Fruit fly (Drosophila melanogaster) whole organism, embryonic: ENCODE results near the gene h-cup.
A peak's percentile ranks its signal among the peaks of the same experiment; 100 is the strongest.

Experiments
- ATbp ChIP-seq: fragments of 200-800 bp; sonication (Bioruptor generic); optimal IDR thresholded peaks from 2 replicates; lab custom pipeline; 2017; ENCODE audit warnings: missing biosample characterization, mild to moderate bottlenecking, missing genetic modification characterization, missing genetic modification reagents
- Asciz ChIP-seq: fragments of 200-800 bp; sonication (Bioruptor generic); optimal IDR thresholded peaks from 2 replicates; lab custom pipeline; 2017; ENCODE audit warnings: missing biosample characterization, mild to moderate bottlenecking, missing genetic modification characterization, missing genetic modification reagents
- Atf6 ChIP-seq: fragments of 200-800 bp; sonication (Bioruptor generic); IDR thresholded peaks from 2 replicates; pipeline ENCODE4 v1.3.6; 2022; ENCODE audit warnings: missing biosample characterization, missing genetic modification characterization
- Blimp-1 ChIP-seq: fragments of 200-800 bp; sonication (Bioruptor generic); optimal IDR thresholded peaks from 3 replicates; lab custom pipeline; 2018; ENCODE audit warnings: missing biosample characterization, missing genetic modification characterization, mild to moderate bottlenecking, moderate library complexity, missing genetic modification reagents
- CG10209 ChIP-seq: fragments of 200-800 bp; sonication (Bioruptor generic); optimal IDR thresholded peaks from 3 replicates; lab custom pipeline; 2017; ENCODE audit warnings: missing biosample characterization, mild to moderate bottlenecking, missing genetic modification characterization, missing genetic modification reagents
- CG13624 ChIP-seq: fragments of 200-800 bp; sonication (Bioruptor generic); optimal IDR thresholded peaks from 2 replicates; lab custom pipeline; 2016; ENCODE audit warnings: missing biosample characterization, missing genetic modification characterization
- CG14710 ChIP-seq: fragments of 200-800 bp; sonication (Bioruptor generic); optimal IDR thresholded peaks from 3 replicates; lab custom pipeline; 2019; ENCODE audit warnings: missing biosample characterization, mild to moderate bottlenecking, missing genetic modification characterization, moderate library complexity
- CG1647 ChIP-seq: fragments of 200-800 bp; sonication (Bioruptor generic); optimal IDR thresholded peaks from 3 replicates; lab custom pipeline; 2016; ENCODE audit warnings: missing biosample characterization, missing genetic modification characterization
- CG2116 ChIP-seq: fragments of 200-800 bp; sonication (Bioruptor generic); optimal IDR thresholded peaks from 3 replicates; lab custom pipeline; 2018; ENCODE audit warnings: missing biosample characterization, mild to moderate bottlenecking, missing genetic modification characterization
- CG3065 ChIP-seq: fragments of 200-800 bp; sonication (Bioruptor generic); optimal IDR thresholded peaks from 2 replicates; lab custom pipeline; 2016; ENCODE audit warnings: missing biosample characterization, missing genetic modification characterization
- CG31224 ChIP-seq: fragments of 200-800 bp; sonication (Bioruptor generic); IDR thresholded peaks from 2 replicates; pipeline ENCODE4 v1.3.6; 2022; ENCODE audit warnings: missing biosample characterization, missing genetic modification characterization
- CG31365 ChIP-seq: fragments of 200-800 bp; sonication (Bioruptor generic); optimal IDR thresholded peaks from 2 replicates; lab custom pipeline; 2018; ENCODE audit warnings: missing biosample characterization, mild to moderate bottlenecking, missing genetic modification characterization
- CG31388 ChIP-seq: fragments of 200-800 bp; sonication (Bioruptor generic); optimal IDR thresholded peaks from 2 replicates; lab custom pipeline; 2016; ENCODE audit warnings: missing biosample characterization, missing genetic modification characterization
- CG3838 ChIP-seq: fragments of 200-800 bp; sonication (Bioruptor generic); optimal IDR thresholded peaks from 3 replicates; lab custom pipeline; 2016; ENCODE audit warnings: missing biosample characterization, missing genetic modification characterization
- CG4328 ChIP-seq: fragments of 200-800 bp; sonication (Bioruptor generic); optimal IDR thresholded peaks from 3 replicates; lab custom pipeline; 2017; ENCODE audit warnings: missing biosample characterization, missing genetic modification reagents, missing genetic modification characterization
- CG4360 ChIP-seq: fragments of 200-800 bp; sonication (Bioruptor generic); IDR thresholded peaks from 2 replicates; pipeline ENCODE4 v1.3.6; 2022; ENCODE audit warnings: missing biosample characterization, missing genetic modification characterization
- CG4424 ChIP-seq: fragments of 200-800 bp; sonication (Bioruptor generic); optimal IDR thresholded peaks from 3 replicates; lab custom pipeline; 2016; ENCODE audit warnings: missing biosample characterization, missing genetic modification characterization
- CG4854 ChIP-seq: fragments of 200-800 bp; sonication (Bioruptor generic); optimal IDR thresholded peaks from 2 replicates; lab custom pipeline; 2016; ENCODE audit warnings: missing biosample characterization, missing genetic modification characterization, inconsistent platforms
- CG6683 ChIP-seq: fragments of 200-800 bp; sonication (Bioruptor generic); optimal IDR thresholded peaks from 2 replicates; lab custom pipeline; 2017; ENCODE audit warnings: missing biosample characterization, mild to moderate bottlenecking, missing genetic modification characterization, missing genetic modification reagents
- CG6765 ChIP-seq: fragments of 200-800 bp; sonication (Bioruptor generic); optimal IDR thresholded peaks from 3 replicates; lab custom pipeline; 2017; ENCODE audit warnings: missing biosample characterization, mild to moderate bottlenecking, missing genetic modification characterization
- CG7357 ChIP-seq: fragments of 200-800 bp; sonication (Bioruptor generic); IDR thresholded peaks from 3 replicates; pipeline ENCODE4 v1.3.6; 2022; ENCODE audit warnings: missing biosample characterization, missing genetic modification characterization
- CG9727 ChIP-seq: fragments of 200-800 bp; sonication (Bioruptor generic); optimal IDR thresholded peaks from 3 replicates; lab custom pipeline; 2017; ENCODE audit warnings: missing biosample characterization, mild to moderate bottlenecking, missing genetic modification characterization
- D19A ChIP-seq: fragments of 200-800 bp; optimal IDR thresholded peaks from 3 replicates; lab custom pipeline; 2019; ENCODE audit warnings: missing biosample characterization, mild to moderate bottlenecking, missing genetic modification characterization, moderate library complexity
- E2f2 ChIP-seq: fragments of 200-800 bp; sonication (Bioruptor generic); IDR thresholded peaks from 2 replicates; pipeline ENCODE4 v1.3.6; 2022; ENCODE audit warnings: missing biosample characterization, missing genetic modification characterization
- H2.0 ChIP-seq: fragments of 200-800 bp; sonication (Bioruptor generic); IDR thresholded peaks from 2 replicates; pipeline ENCODE4 v1.3.6; 2022; ENCODE audit warnings: missing biosample characterization, missing genetic modification characterization
- Hr51 ChIP-seq, 2 experiments: fragments of 200-800 bp; sonication (Bioruptor generic); optimal IDR thresholded peaks; 2 replicates in 1 of 2; 3 replicates in 1 of 2; lab custom pipeline; 2016 to 2018; ENCODE audit warnings: missing biosample characterization in 2 of 2, missing genetic modification characterization in 2 of 2, mild to moderate bottlenecking in 1 of 2, moderate library complexity in 1 of 2
- Lim3 ChIP-seq: fragments of 200-800 bp; sonication (Bioruptor generic); IDR thresholded peaks from 2 replicates; pipeline ENCODE4 v1.3.6; 2022; ENCODE audit warnings: missing biosample characterization, missing genetic modification characterization
- MBD-R2 ChIP-seq: fragments of 200-800 bp; sonication (Bioruptor generic); IDR thresholded peaks from 2 replicates; pipeline ENCODE4 v1.3.6; 2022; ENCODE audit warnings: missing biosample characterization, missing genetic modification characterization
- Meics ChIP-seq: fragments of 200-800 bp; sonication (Bioruptor generic); optimal IDR thresholded peaks from 2 replicates; lab custom pipeline; 2017; ENCODE audit warnings: missing biosample characterization, mild to moderate bottlenecking, missing genetic modification characterization
- NC2α ChIP-seq: fragments of 200-800 bp; sonication (Bioruptor generic); optimal IDR thresholded peaks from 2 replicates; lab custom pipeline; 2016; ENCODE audit warnings: missing biosample characterization, missing genetic modification characterization
- Neu2 ChIP-seq: fragments of 200-800 bp; sonication (Bioruptor generic); optimal IDR thresholded peaks from 3 replicates; lab custom pipeline; 2016; ENCODE audit warnings: missing biosample characterization, missing genetic modification characterization, borderline replicate concordance
- Six4 ChIP-seq: fragments of 200-800 bp; sonication (Bioruptor generic); optimal IDR thresholded peaks from 2 replicates; lab custom pipeline; 2016; ENCODE audit warnings: missing biosample characterization, missing genetic modification characterization
- Trl ChIP-seq, 3 experiments: fragments of >200 bp in 2 of 3; fragments of 200-800 bp in 1 of 3; sonication (Bioruptor generic) in 1 of 3; optimal IDR thresholded peaks; 2 replicates in 1 of 3; 3 replicates in 2 of 3; lab custom pipeline; 2016 to 2017; ENCODE audit warnings: missing biosample characterization in 1 of 3, missing genetic modification characterization in 1 of 3
- Vsx1 ChIP-seq: fragments of 200-800 bp; sonication (Bioruptor generic); optimal IDR thresholded peaks from 2 replicates; lab custom pipeline; 2017; ENCODE audit warnings: missing biosample characterization, mild to moderate bottlenecking, missing genetic modification characterization, missing genetic modification reagents
- Xrp1 ChIP-seq: fragments of 200-800 bp; sonication (Bioruptor generic); IDR thresholded peaks from 2 replicates; pipeline ENCODE4 v1.3.6; 2022; ENCODE audit warnings: missing biosample characterization, missing genetic modification characterization
- ac ChIP-seq: fragments of 200-800 bp; sonication (Bioruptor generic); optimal IDR thresholded peaks from 3 replicates; lab custom pipeline; 2017; ENCODE audit warnings: missing biosample characterization, mild to moderate bottlenecking, missing genetic modification characterization
- br ChIP-seq: fragments of >200 bp; optimal IDR thresholded peaks from 2 replicates; lab custom pipeline; 2017
- chm ChIP-seq: fragments of 200-800 bp; sonication (Bioruptor generic); IDR thresholded peaks from 2 replicates; pipeline ENCODE4 v1.3.6; 2022; ENCODE audit warnings: missing biosample characterization, missing genetic modification characterization
- dan ChIP-seq: fragments of 200-800 bp; sonication (Bioruptor generic); IDR thresholded peaks from 2 replicates; pipeline ENCODE4 v1.3.6; 2022; ENCODE audit warnings: missing biosample characterization, missing genetic modification characterization
- jumu ChIP-seq: fragments of 200-800 bp; sonication (Bioruptor generic); optimal IDR thresholded peaks from 3 replicates; lab custom pipeline; 2016; ENCODE audit warnings: missing biosample characterization, missing genetic modification characterization
- kah ChIP-seq: fragments of 200-800 bp; sonication (Bioruptor generic); optimal IDR thresholded peaks from 2 replicates; lab custom pipeline; 2018; ENCODE audit warnings: missing biosample characterization, mild to moderate bottlenecking, missing genetic modification characterization
- lola ChIP-seq, 3 experiments: fragments of >200 bp in 2 of 3; fragments of 200-800 bp in 1 of 3; sonication (Bioruptor generic) in 1 of 3; optimal IDR thresholded peaks; 2 replicates each; lab custom pipeline; 2017 to 2019; ENCODE audit warnings: missing biosample characterization in 3 of 3, missing genetic modification characterization in 3 of 3, mild to moderate bottlenecking in 1 of 3, moderate library complexity in 1 of 3
- pita ChIP-seq: fragments of 200-800 bp; sonication (Bioruptor generic); optimal IDR thresholded peaks from 2 replicates; lab custom pipeline; 2017; ENCODE audit warnings: missing biosample characterization, mild to moderate bottlenecking, missing genetic modification characterization
- schlank ChIP-seq: fragments of 200-800 bp; sonication (Bioruptor generic); optimal IDR thresholded peaks from 2 replicates; lab custom pipeline; 2018; ENCODE audit warnings: missing biosample characterization, mild to moderate bottlenecking, missing genetic modification characterization
- shn ChIP-seq: fragments of 200-800 bp; sonication (Bioruptor generic); optimal IDR thresholded peaks from 3 replicates; lab custom pipeline; 2016; ENCODE audit warnings: missing biosample characterization, missing genetic modification characterization
- stwl ChIP-seq: fragments of 200-800 bp; sonication (Bioruptor generic); optimal IDR thresholded peaks from 3 replicates; lab custom pipeline; 2018; ENCODE audit warnings: missing biosample characterization, mild to moderate bottlenecking, missing genetic modification characterization, moderate library complexity
- sug ChIP-seq: fragments of 200-800 bp; optimal IDR thresholded peaks from 2 replicates; lab custom pipeline; 2019; ENCODE audit warnings: missing biosample characterization, mild to moderate bottlenecking, missing genetic modification characterization, moderate library complexity
- vnd ChIP-seq: fragments of 200-800 bp; sonication (Bioruptor generic); IDR thresholded peaks from 3 replicates; pipeline ENCODE4 v1.3.6; 2022; ENCODE audit warnings: missing biosample characterization, missing genetic modification characterization; ENCODE audit not compliant: partially characterized antibody
- z ChIP-seq: fragments of 200-800 bp; sonication (Bioruptor generic); IDR thresholded peaks from 3 replicates; pipeline ENCODE4 v1.3.6; 2022; ENCODE audit warnings: missing biosample characterization, missing genetic modification characterization
- zf30C ChIP-seq: fragments of 200-800 bp; sonication (Bioruptor generic); optimal IDR thresholded peaks from 3 replicates; lab custom pipeline; 2018; ENCODE audit warnings: missing biosample characterization, mild to moderate bottlenecking, missing genetic modification characterization
- zfh1 ChIP-seq: fragments of 200-800 bp; sonication (Bioruptor generic); IDR thresholded peaks from 3 replicates; pipeline ENCODE4 v1.3.6; 2022; ENCODE audit warnings: missing biosample characterization, missing genetic modification characterization

h-cup gene

dm6 chr3R:15350993-15351426 lies 31.7 kb downstream of the h-cup start, which contains the start of the genes Trs33 and Tmtc4 (continued):
- TF ChIP-seq CG4424 (GFP tag; lab: Kevin White, UChicago), result peak; percentile 26
- no peak for TF ChIP-seq dan
- TF ChIP-seq shn (GFP tag; lab: Kevin White, UChicago), result no peak
- no peak for TF ChIP-seq jumu
- TF ChIP-seq Atf6 (GFP tag; lab: Robert Waterston, UW), result no peak
- TF ChIP-seq ac (GFP tag; lab: Kevin White, UChicago), result no peak
- no peak for TF ChIP-seq Asciz (GFP tag; lab: Kevin White, UChicago)
- no peak for TF ChIP-seq Trl (optimal IDR thresholded peaks at IDR 0.05; lab: Kevin White, UChicago)
- TF ChIP-seq Trl (GFP tag; optimal IDR thresholded peaks at IDR 0.05; lab: Kevin White, UChicago), result no peak
- no peak for TF ChIP-seq CG13624 (GFP tag; lab: Kevin White, UChicago)
- no peak for TF ChIP-seq schlank (tag; lab: Kevin White, UChicago)
- TF ChIP-seq sug (tag; lab: Kevin White, UChicago), result peak; percentile 74
- TF ChIP-seq vnd (GFP tag; lab: Robert Waterston, UW), result no peak
- TF ChIP-seq Blimp-1 (GFP tag; lab: Kevin White, UChicago), result peak; percentile 31
- peak; percentile 29 for TF ChIP-seq CG4328 (GFP tag; lab: Kevin White, UChicago)
- TF ChIP-seq Vsx1 (GFP tag; lab: Kevin White, UChicago), result no peak
- TF ChIP-seq Xrp1 (GFP tag; lab: Robert Waterston, UW), result no peak
- no peak for TF ChIP-seq CG7357
- TF ChIP-seq Hr51 (GFP tag; optimal IDR thresholded peaks at IDR 0.05; lab: Kevin White, UChicago), result no peak
- TF ChIP-seq CG4854, result no peak
- no peak for TF ChIP-seq chm
- TF ChIP-seq CG4360 (GFP tag; lab: Robert Waterston, UW), result peak; percentile 41; the same call in 1 of the 2 replicates
- TF ChIP-seq E2f2, result no peak
- TF ChIP-seq lola (GFP tag; optimal IDR thresholded peaks at IDR 0.05; lab: Kevin White, UChicago), result peak in 1 of 3 experiments; percentile 40
- TF ChIP-seq CG31224 (GFP tag; lab: Robert Waterston, UW), result no peak
- TF ChIP-seq CG1647, result no peak
- no peak for TF ChIP-seq Neu2 (GFP tag; lab: Kevin White, UChicago)
- no peak for TF ChIP-seq CG3065
- TF ChIP-seq CG14710, result peak; percentile 62
- peak; percentile 34 for TF ChIP-seq Meics
- no peak for TF ChIP-seq z (GFP tag; lab: Robert Waterston, UW)
- TF ChIP-seq ATbp (GFP tag; lab: Kevin White, UChicago), result no peak
- TF ChIP-seq CG10209 (GFP tag; lab: Kevin White, UChicago), result peak; percentile 21
- TF ChIP-seq CG6765 (GFP tag; lab: Kevin White, UChicago), result no peak
- no peak for TF ChIP-seq br (lab: Kevin White, UChicago)
- no peak for TF ChIP-seq Six4 (GFP tag; lab: Kevin White, UChicago)
- TF ChIP-seq CG6683 (GFP tag; lab: Kevin White, UChicago), result peak; percentile 9
- TF ChIP-seq CG31365 (tag; lab: Kevin White, UChicago), result no peak
- TF ChIP-seq CG3838 (GFP tag; lab: Kevin White, UChicago), result no peak
- TF ChIP-seq D19A (tag; lab: Kevin White, UChicago), result peak; percentile 15
- TF ChIP-seq CG31388, result no peak
- no peak for TF ChIP-seq H2.0 (GFP tag; lab: Robert Waterston, UW)
- TF ChIP-seq Lim3 (GFP tag; lab: Robert Waterston, UW), result no peak
- TF ChIP-seq stwl (tag; lab: Kevin White, UChicago), result peak; percentile 39
- TF ChIP-seq zfh1, result no peak; the same call in 2 of the 3 replicates
- no peak for TF ChIP-seq NC2α (GFP tag; lab: Kevin White, UChicago)
- no peak for TF ChIP-seq kah (GFP tag; lab: Kevin White, UChicago)
- no peak for TF ChIP-seq CG9727 (GFP tag; lab: Kevin White, UChicago)
- TF ChIP-seq MBD-R2 (GFP tag; lab: Robert Waterston, UW), result peak; percentile 93
- TF ChIP-seq pita (GFP tag; lab: Kevin White, UChicago), result no peak
- peak; percentile 59 for TF ChIP-seq CG2116 (GFP tag; lab: Kevin White, UChicago)
- peak; percentile 35 for TF ChIP-seq zf30C (GFP tag; lab: Kevin White, UChicago)
